Worm (Caenorhabditis elegans): ENCODE data around the gene suds-3.

Gene suds-3

ce11 chrV:9970119-9970518 is 39.3 kb downstream of the suds-3 start:
- peak; percentile 77 for TF ChIP-seq lim-6 (tag; optimal IDR thresholded peaks at IDR 0.05)
- TF ChIP-seq ceh-6 (GFP tag; optimal IDR thresholded peaks at IDR 0.05): peak; percentile 94
- TF ChIP-seq dve-1 (tag; optimal IDR thresholded peaks at IDR 0.05): peak; percentile 76
- TF ChIP-seq C08G9.2 (tag; optimal IDR thresholded peaks at IDR 0.05): peak; percentile 88
- peak; percentile 95 for TF ChIP-seq pat-9 (tag; optimal IDR thresholded peaks at IDR 0.05)
- TF ChIP-seq hlh-6 (tag; optimal IDR thresholded peaks at IDR 0.05): peak; percentile 95
- TF ChIP-seq Y22D7AL.16 (tag; optimal IDR thresholded peaks at IDR 0.05): peak; percentile 87
- peak; percentile 93 for TF ChIP-seq hlh-15 (tag; optimal IDR thresholded peaks at IDR 0.05)
- TF ChIP-seq nhr-232 (tag; optimal IDR thresholded peaks at IDR 0.05): peak; percentile 87
- TF ChIP-seq elt-2 (tag; optimal IDR thresholded peaks at IDR 0.05): peak; percentile 93
- TF ChIP-seq ref-2 (tag; optimal IDR thresholded peaks at IDR 0.05): peak; percentile 83
- peak; percentile 93 for TF ChIP-seq ceh-2 (tag; optimal IDR thresholded peaks at IDR 0.05)
- peak; percentile 78 for TF ChIP-seq nfya-1 (tag; optimal IDR thresholded peaks at IDR 0.05)
- peak; percentile 82 for TF ChIP-seq unc-3 (GFP tag; conservative IDR thresholded peaks at IDR 0.05)
- peak; percentile 90 for TF ChIP-seq unc-3 (tag; optimal IDR thresholded peaks at IDR 0.05)
- TF ChIP-seq mec-3 (tag; optimal IDR thresholded peaks at IDR 0.05; ENCODE audit: borderline replicate concordance): peak; percentile 69
- TF ChIP-seq ceh-19 (GFP tag; optimal IDR thresholded peaks at IDR 0.05): peak; percentile 96
- TF ChIP-seq ztf-16 (tag; optimal IDR thresholded peaks at IDR 0.05): peak; percentile 95
- peak; percentile 91 for TF ChIP-seq C38D4.7 (GFP tag; optimal IDR thresholded peaks at IDR 0.05)
- TF ChIP-seq pha-2 (tag; optimal IDR thresholded peaks at IDR 0.05): peak; percentile 80
- TF ChIP-seq odd-2 (tag; optimal IDR thresholded peaks at IDR 0.05): peak; percentile 43
- peak; percentile 97 for TF ChIP-seq gmeb-2 (tag; optimal IDR thresholded peaks at IDR 0.05)
- peak; percentile 87 for TF ChIP-seq ceh-45 (GFP tag; IDR thresholded peaks at IDR 0.05)
- TF ChIP-seq ceh-9 (tag; optimal IDR thresholded peaks at IDR 0.05): peak; percentile 90
- TF ChIP-seq ets-4 (tag; optimal IDR thresholded peaks at IDR 0.05): peak; percentile 71
- TF ChIP-seq K02D7.2 (tag; optimal IDR thresholded peaks at IDR 0.05): peak; percentile 89
- peak; percentile 85 for TF ChIP-seq pag-3 (tag; optimal IDR thresholded peaks at IDR 0.05; ENCODE audit: borderline replicate concordance)
- peak; percentile 63 for TF ChIP-seq ahr-1 (tag; optimal IDR thresholded peaks at IDR 0.05)
- TF ChIP-seq ceh-31 (tag; optimal IDR thresholded peaks at IDR 0.05): peak; percentile 82
- TF ChIP-seq lin-11 (tag; optimal IDR thresholded peaks at IDR 0.05): peak; percentile 88
- TF ChIP-seq dmd-4 (tag; optimal IDR thresholded peaks at IDR 0.05; ENCODE audit: borderline replicate concordance): peak; percentile 95
- TF ChIP-seq hlh-13 (GFP tag; optimal IDR thresholded peaks at IDR 0.05): peak; percentile 90
- TF ChIP-seq che-1 (tag; optimal IDR thresholded peaks at IDR 0.05): peak; percentile 91
- peak; percentile 77 for TF ChIP-seq rnt-1 (tag; optimal IDR thresholded peaks at IDR 0.05)
- peak; percentile 87 for TF ChIP-seq madf-2 (tag; optimal IDR thresholded peaks at IDR 0.05)
- peak; percentile 89 for TF ChIP-seq ceh-18 (tag; optimal IDR thresholded peaks at IDR 0.05)
- TF ChIP-seq sox-2 (GFP tag; IDR thresholded peaks at IDR 0.05): peak; percentile 89
- TF ChIP-seq sox-4 (tag; optimal IDR thresholded peaks at IDR 0.05): peak; percentile 93
- peak; percentile 42 for TF ChIP-seq hlh-30 (tag; optimal IDR thresholded peaks at IDR 0.05; ENCODE audit: insufficient read depth)
- no peak for TF ChIP-seq ama-1 (optimal IDR thresholded peaks at IDR 0.05)
- TF ChIP-seq pha-4 (tag; optimal IDR thresholded peaks at IDR 0.05): no peak
- TF ChIP-seq ceh-48 (tag; optimal IDR thresholded peaks at IDR 0.05): peak; percentile 78
- TF ChIP-seq npax-4 (tag; optimal IDR thresholded peaks at IDR 0.05): peak; percentile 90
- TF ChIP-seq tbx-7 (tag; optimal IDR thresholded peaks at IDR 0.05): peak; percentile 54
- TF ChIP-seq ceh-22 (tag; optimal IDR thresholded peaks at IDR 0.05): no peak
- peak; percentile 95 for TF ChIP-seq ceh-34 (tag; optimal IDR thresholded peaks at IDR 0.05)
- TF ChIP-seq eyg-1 (tag; optimal IDR thresholded peaks at IDR 0.05): peak; percentile 81
- peak; percentile 93 for TF ChIP-seq T23F11.4 (GFP tag; optimal IDR thresholded peaks at IDR 0.05)
- TF ChIP-seq F13H6.1 (tag; optimal IDR thresholded peaks at IDR 0.05): peak; percentile 94
- TF ChIP-seq pax-1 (tag; optimal IDR thresholded peaks at IDR 0.05): no peak
- no peak for TF ChIP-seq unc-55 (GFP tag; optimal IDR thresholded peaks at IDR 0.05)
- peak; percentile 94 for TF ChIP-seq fkh-6 (tag; optimal IDR thresholded peaks at IDR 0.05)
- peak; percentile 78 for TF ChIP-seq unc-42 (tag; optimal IDR thresholded peaks at IDR 0.05)
